Worm (Caenorhabditis elegans): ENCODE results near the gene T06A10.106.
"Not testable (repeated sequence)": the region's sequence is repeated elsewhere in the genome, so short reads cannot be mapped to it uniquely, and the experiment has no call there.

The T06A10.106 gene

ce11 chrIV:16860702-16861101 lies 8.1 kb downstream of the T06A10.106 start:
- no peak for TF ChIP-seq unc-130 (tag; optimal IDR thresholded peaks at IDR 0.05)
- TF ChIP-seq tbx-2 (tag; optimal IDR thresholded peaks at IDR 0.05): no peak
- TF ChIP-seq ztf-11 (tag; optimal IDR thresholded peaks at IDR 0.05): no peak
- TF ChIP-seq ztf-4 (tag; optimal IDR thresholded peaks at IDR 0.05): no peak
- no peak for TF ChIP-seq unc-62 (GFP tag; optimal IDR thresholded peaks at IDR 0.05)

- TF ChIP-seq ceh-63 (GFP tag; optimal IDR thresholded peaks at IDR 0.05) (no peak), irx-1 (tag; optimal IDR thresholded peaks at IDR 0.05) (no peak)
Observed at ce11 chrIV:16854790-16855189, 14.0 kb downstream of the T06A10.106 start, which contains the start of gene map-2. TSS of gene map-2 (minus strand) at chrIV:16854890.

ce11 chrIV:16845376-16845775 lies 23.4 kb downstream of the T06A10.106 start:
- TF ChIP-seq swsn-7 (tag; optimal IDR thresholded peaks at IDR 0.05) (peak; percentile 58), mab-9 (GFP tag; IDR thresholded peaks at IDR 0.05) (peak; percentile 91), nhr-90 (tag; optimal IDR thresholded peaks at IDR 0.05; ENCODE audit: poor library complexity) (peak; percentile 36), efl-1 (optimal IDR thresholded peaks at IDR 0.05) (peak; percentile 53 to 60), efl-1 (GFP tag; optimal IDR thresholded peaks at IDR 0.05 in 1 of 2) (peak; percentile 14 to 96), snu-23 (GFP tag; optimal IDR thresholded peaks at IDR 0.05) (peak; percentile 29), xbp-1 (tag; optimal IDR thresholded peaks at IDR 0.05) (peak; percentile 53), unc-86 (tag; optimal IDR thresholded peaks at IDR 0.05) (peak; percentile 27), rnt-1 (tag; optimal IDR thresholded peaks at IDR 0.05) (peak; percentile 56), unc-98 (GFP tag; IDR thresholded peaks at IDR 0.05) (peak; percentile 84), fkh-8 (tag; optimal IDR thresholded peaks at IDR 0.05) (peak; percentile 35), lin-14 (GFP tag; optimal IDR thresholded peaks at IDR 0.05) (peak; percentile 50), dpl-1 (GFP tag; optimal IDR thresholded peaks at IDR 0.05) (peak in 2 of 3 experiments; percentile 23 to 29), nhr-71 (tag; optimal IDR thresholded peaks at IDR 0.05) (peak; percentile 76), ceh-88 (GFP tag; IDR thresholded peaks at IDR 0.05) (peak; percentile 94), nhr-85 (tag) (peak; percentile 53), tbx-2 (tag; optimal IDR thresholded peaks at IDR 0.05) (peak; percentile 42), dsc-1 (tag; optimal IDR thresholded peaks at IDR 0.05) (peak; percentile 39), pax-3 (tag; optimal IDR thresholded peaks at IDR 0.05) (peak; percentile 41), F16B12.6 (tag; optimal IDR thresholded peaks at IDR 0.05) (peak; percentile 71), nhr-20 (tag; optimal IDR thresholded peaks at IDR 0.05) (peak; percentile 48), lsy-2 (tag; optimal IDR thresholded peaks at IDR 0.05) (peak; percentile 63 to 76), isw-1 (GFP tag; IDR thresholded peaks at IDR 0.05) (peak; percentile 94), nhr-19 (GFP tag; conservative IDR thresholded peaks at IDR 0.05) (peak; percentile 98), fkh-4 (tag; optimal IDR thresholded peaks at IDR 0.05; ENCODE audit: borderline replicate concordance) (peak; percentile 8), grh-1 (GFP tag; IDR thresholded peaks at IDR 0.05) (peak; percentile 95), lin-35 (GFP tag; optimal IDR thresholded peaks at IDR 0.05) (peak; percentile 0 to 49), nhr-47 (tag; optimal IDR thresholded peaks at IDR 0.05) (peak; percentile 74)

ce11 chrIV:16842873-16843272 lies 25.9 kb downstream of the T06A10.106 start, which contains the start of gene Y116A8A.150:
TSS of gene Y116A8A.150 (minus strand) at chrIV:16842973.
- not testable (repeated sequence) for TF ChIP-seq ztf-4 (tag; optimal IDR thresholded peaks at IDR 0.05); fkh-10 (GFP tag; optimal IDR thresholded peaks at IDR 0.05); unc-86 (tag; optimal IDR thresholded peaks at IDR 0.05)

ce11 chrIV:16831366-16831765 lies 37.4 kb downstream of the T06A10.106 start, which contains the start of gene clec-194:
TSS of gene clec-194 (plus strand) at chrIV:16831666.
- TF ChIP-seq nhr-19 (GFP tag; conservative IDR thresholded peaks at IDR 0.05): no peak
